Worm (Caenorhabditis elegans) whole organism, young adult: ENCODE data around the gene sre-45.
A peak's percentile ranks its signal among the peaks of the same experiment; 100 is the strongest.

Experiments used
- F10E7.11 ChIP-seq: sonication (generic microtip); optimal IDR thresholded peaks from 2 replicates; lab custom pipeline; 2017; ENCODE audit warnings: mild to moderate bottlenecking, missing genetic modification characterization, moderate library complexity, missing compliant biosample characterization
- F37B4.10 ChIP-seq: fragments of 200-800 bp; sonication (Bioruptor generic); IDR thresholded peaks from 2 replicates; pipeline ENCODE4 v1.3.6; 2022; ENCODE audit warnings: missing genetic modification characterization, missing compliant biosample characterization
- Y79H2A.3 ChIP-seq: fragments of 200-800 bp; sonication (Bioruptor generic); conservative IDR thresholded peaks from 2 replicates; pipeline ENCODE4 v1.3.6; 2022; ENCODE audit warnings: missing genetic modification reagents, missing genetic modification characterization, missing compliant biosample characterization
- akir-1 ChIP-seq: fragments of 200-800 bp; sonication (Bioruptor generic); optimal IDR thresholded peaks from 2 replicates; lab custom pipeline; 2018; ENCODE audit warnings: mild to moderate bottlenecking, missing genetic modification characterization, moderate library complexity, missing compliant biosample characterization
- athp-1 ChIP-seq: sonication (generic microtip); optimal IDR thresholded peaks from 2 replicates; lab custom pipeline; 2017; ENCODE audit warnings: mild to moderate bottlenecking, missing genetic modification characterization, missing compliant biosample characterization
- attf-3 ChIP-seq: fragments of 200-800 bp; sonication (Bioruptor generic); conservative IDR thresholded peaks from 2 replicates; pipeline ENCODE4 v1.3.6; 2022; ENCODE audit warnings: missing genetic modification reagents, missing genetic modification characterization, missing compliant biosample characterization
- attf-6 ChIP-seq: fragments of 200-800 bp; sonication (Bioruptor generic); IDR thresholded peaks from 2 replicates; pipeline ENCODE4 v1.3.6; 2022; ENCODE audit warnings: missing genetic modification reagents, missing genetic modification characterization, missing compliant biosample characterization
- bed-1 ChIP-seq: fragments of 200-800 bp; sonication (Bioruptor generic); IDR thresholded peaks from 2 replicates; pipeline ENCODE4 v1.3.6; 2022; ENCODE audit warnings: missing genetic modification reagents, missing genetic modification characterization, missing compliant biosample characterization
- ceh-79 ChIP-seq: sonication (generic microtip); optimal IDR thresholded peaks from 2 replicates; lab custom pipeline; 2017; ENCODE audit warnings: mild to moderate bottlenecking, missing genetic modification characterization, missing compliant biosample characterization
- egrh-3 ChIP-seq: fragments of 200-800 bp; sonication (Bioruptor generic); IDR thresholded peaks from 2 replicates; pipeline ENCODE4 v1.3.6; 2022; ENCODE audit warnings: missing genetic modification reagents, missing genetic modification characterization, missing compliant biosample characterization
- ekl-4 ChIP-seq: fragments of 200-800 bp; sonication (Bioruptor generic); IDR thresholded peaks from 2 replicates; pipeline ENCODE4 v1.3.6; 2022; ENCODE audit warnings: missing genetic modification reagents, missing genetic modification characterization, missing compliant biosample characterization
- gei-17 ChIP-seq: fragments of 200-800 bp; sonication (Bioruptor generic); optimal IDR thresholded peaks from 2 replicates; lab custom pipeline; 2018; ENCODE audit warnings: mild to moderate bottlenecking, missing genetic modification characterization, missing compliant biosample characterization
- hrde-1 ChIP-seq: sonication (generic microtip); optimal IDR thresholded peaks from 2 replicates; lab custom pipeline; 2016; ENCODE audit warnings: missing genetic modification characterization, mild to moderate bottlenecking, missing compliant biosample characterization, moderate library complexity, missing genotype, missing genetic modification reagents, borderline replicate concordance
- madf-10 ChIP-seq: sonication (generic microtip); optimal IDR thresholded peaks from 2 replicates; lab custom pipeline; 2016; ENCODE audit warnings: mild to moderate bottlenecking, missing genetic modification characterization, missing compliant biosample characterization
- nhr-90 ChIP-seq: sonication (generic microtip); optimal IDR thresholded peaks from 2 replicates; lab custom pipeline; 2016; ENCODE audit warnings: missing genotype, mild to moderate bottlenecking, missing genetic modification characterization, missing compliant biosample characterization
- pbrm-1 ChIP-seq: fragments of 200-800 bp; sonication (Bioruptor generic); IDR thresholded peaks from 2 replicates; pipeline ENCODE4 v1.3.6; 2022; ENCODE audit warnings: missing genetic modification reagents, missing genetic modification characterization, missing compliant biosample characterization
- snpc-4 ChIP-seq, 5 experiments: fragments of 150-350 bp in 1 of 5; sonication (generic microtip) in 4 of 5; optimal IDR thresholded peaks; 2 replicates each; lab custom pipeline; 2014 to 2018; ENCODE audit warnings: missing genetic modification characterization in 5 of 5, missing biosample characterization in 3 of 5, antibody characterized with exemption in 2 of 5, mild to moderate bottlenecking in 2 of 5, missing compliant biosample characterization in 2 of 5, missing genotype in 2 of 5, moderate library complexity in 2 of 5, missing genetic modification reagents in 1 of 5

The sre-45 gene

DNA sequence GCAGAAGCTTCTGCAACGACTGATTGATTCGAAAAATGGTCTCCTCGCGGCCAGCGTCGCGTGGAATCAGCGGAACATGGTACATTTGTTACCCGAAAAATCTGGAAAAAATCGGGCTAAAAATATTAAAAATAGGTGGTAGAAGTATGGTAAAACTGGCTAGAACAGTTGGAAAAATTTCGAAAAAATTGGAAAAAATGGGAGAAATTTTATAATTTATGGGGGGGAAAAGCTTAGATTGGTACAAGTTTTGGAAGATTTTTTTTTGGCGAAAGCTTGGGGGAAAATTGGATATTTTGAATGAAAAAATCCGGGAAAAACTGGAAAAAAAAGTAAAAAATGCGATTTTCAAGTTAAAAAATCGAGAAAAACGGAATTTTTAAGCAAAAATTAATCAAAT, 29.8 kb downstream of the sre-45 start, which contains the start of gene ddl-2:
Gene ddl-2, minus strand, starts transcription at position 101 of the 400 bp plus-strand sequence.
- TF ChIP-seq egrh-3 (GFP tag; lab: Robert Waterston, UW) (no peak), ekl-4 (GFP tag; lab: Robert Waterston, UW) (no peak), gei-17 (no peak), pbrm-1 (GFP tag; lab: Robert Waterston, UW) (no peak), F10E7.11 (tag; lab: Kevin White, UChicago) (no peak), nhr-90 (tag; lab: Kevin White, UChicago) (no peak), madf-10 (tag; lab: Kevin White, UChicago) (no peak), ceh-79 (tag; lab: Kevin White, UChicago) (no peak), attf-6 (GFP tag; lab: Robert Waterston, UW) (no peak), Y79H2A.3 (no peak), hrde-1 (tag; lab: Kevin White, UChicago) (no peak)

DNA sequence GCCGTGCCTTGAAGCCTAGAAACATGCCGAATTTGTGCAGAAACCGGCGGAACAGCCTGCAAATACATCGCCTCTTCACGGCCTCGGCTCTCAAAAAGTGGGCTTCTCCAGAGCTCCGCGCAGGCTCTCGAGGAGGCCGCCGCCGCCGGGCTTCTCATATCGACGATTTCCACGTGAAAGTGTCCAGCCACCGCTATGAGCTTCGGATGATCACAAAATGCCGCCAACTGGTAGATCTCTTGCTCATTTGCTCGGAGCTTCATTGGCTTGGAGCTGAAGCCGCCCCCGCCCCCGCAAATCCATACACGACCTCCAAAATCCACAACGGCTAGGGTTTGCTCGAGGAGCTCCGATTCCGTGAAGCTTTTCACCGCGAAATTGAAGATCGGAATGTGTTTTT, 42.9 kb downstream of the sre-45 start:
- no peak for TF ChIP-seq snpc-4 (GFP tag; optimal IDR thresholded peaks at IDR 0.05; lab: Kevin White, UChicago)
- no peak for TF ChIP-seq snpc-4 (tag; optimal IDR thresholded peaks at IDR 0.05; lab: Kevin White, UChicago)
- peak; percentile 42; the same call in 1 of the 2 replicates for TF ChIP-seq egrh-3 (GFP tag; lab: Robert Waterston, UW)
- TF ChIP-seq F37B4.10 = 0 out of 2 replicates have a peak, but pooled peaks have one; percentile 7
- TF ChIP-seq athp-1 (tag; lab: Kevin White, UChicago) = no peak
- TF ChIP-seq, all 124 proteins: peak for 2

DNA sequence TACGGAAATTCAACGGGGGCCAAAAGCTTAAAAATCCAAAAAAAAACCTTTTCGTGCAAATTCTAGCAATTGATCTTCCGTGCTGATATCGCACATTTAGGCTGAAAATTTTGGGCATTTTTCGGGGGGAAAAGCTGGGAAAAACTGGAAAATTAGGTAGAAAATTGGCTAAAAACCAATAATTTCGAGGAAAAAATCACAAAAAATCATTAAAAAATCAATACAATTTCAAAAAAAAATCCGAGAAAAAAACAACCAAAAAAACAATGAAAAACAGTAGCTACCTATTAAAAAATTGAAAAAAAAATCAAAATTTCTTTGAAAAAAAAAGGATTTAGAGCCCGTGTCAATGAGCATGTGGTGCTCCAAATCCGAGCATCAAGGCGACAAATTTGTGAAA, 50.2 kb downstream of the sre-45 start, which contains the start of gene Y48E1B.3:
Gene Y48E1B.3, minus strand, starts transcription at position 101 of the 400 bp plus-strand sequence.
- no peak for TF ChIP-seq bed-1
- no peak for TF ChIP-seq akir-1
- TF ChIP-seq attf-3 = no peak
- TF ChIP-seq, all 124 proteins: peak for 0
